Fruit fly (Drosophila melanogaster): ENCODE data around the gene CG7579.

Gene CG7579

dm6 chr3L:15672800-15673199 lies 10.4 kb downstream of the CG7579 start:
- TF ChIP-seq CG8478 (optimal IDR thresholded peaks at IDR 0.05): no peak
- TF ChIP-seq usp (GFP tag; optimal IDR thresholded peaks at IDR 0.05): no peak

dm6 chr3L:15670455-15670854 lies 12.8 kb downstream of the CG7579 start:
- TF ChIP-seq Dll (optimal IDR thresholded peaks at IDR 0.05): no peak
- TF ChIP-seq EcR (GFP tag; optimal IDR thresholded peaks at IDR 0.05): no peak
- no peak for TF ChIP-seq psq (optimal IDR thresholded peaks at IDR 0.05)
- TF ChIP-seq usp (GFP tag; optimal IDR thresholded peaks at IDR 0.05): no peak
- TF ChIP-seq pan (optimal IDR thresholded peaks at IDR 0.05): no peak
- no peak for TF ChIP-seq CG8478 (optimal IDR thresholded peaks at IDR 0.05)

DNA sequence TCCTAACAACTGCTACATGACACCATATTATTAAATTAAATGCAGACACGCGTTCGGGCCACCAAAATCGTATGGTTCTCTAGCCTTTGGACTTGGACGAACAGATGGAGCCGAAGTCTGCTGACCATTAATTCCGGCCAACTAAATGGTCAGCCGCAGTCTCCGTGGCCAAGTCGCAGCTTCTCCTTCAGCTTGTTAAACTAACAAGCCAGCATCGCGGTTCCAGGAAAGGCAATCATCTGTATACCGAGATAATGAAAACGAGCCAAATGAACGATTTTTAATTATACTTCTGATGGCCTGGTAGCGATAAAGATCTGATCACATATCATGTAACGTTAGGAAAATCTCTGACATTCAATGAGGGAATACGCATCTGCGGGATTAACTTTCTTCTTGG lies 13.3 kb downstream of the CG7579 start:
- TF ChIP-seq CG8478 (optimal IDR thresholded peaks at IDR 0.05) (no peak), psq (optimal IDR thresholded peaks at IDR 0.05) (no peak), EcR (GFP tag; optimal IDR thresholded peaks at IDR 0.05) (no peak), pan (optimal IDR thresholded peaks at IDR 0.05) (no peak), usp (GFP tag; optimal IDR thresholded peaks at IDR 0.05) (no peak), Dll (optimal IDR thresholded peaks at IDR 0.05) (no peak)

DNA sequence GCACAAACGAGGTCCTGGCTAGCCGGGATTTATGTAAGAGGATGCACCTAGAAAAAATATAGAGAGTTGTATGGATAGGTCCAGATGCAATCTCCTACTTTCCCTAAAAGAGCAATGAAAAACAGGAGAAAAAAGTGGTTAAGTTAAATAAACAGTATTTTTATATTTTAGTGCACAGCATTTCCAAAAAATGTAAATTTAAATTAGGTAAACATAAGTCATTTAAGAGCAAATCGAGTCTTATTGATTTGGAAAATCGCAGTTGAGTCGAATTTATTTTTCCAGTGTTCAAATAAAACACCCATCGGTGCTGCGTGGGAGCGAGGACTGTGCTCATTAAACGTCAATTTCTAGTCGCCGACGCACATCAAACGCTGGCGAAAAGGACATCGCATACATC lies 17.5 kb downstream of the CG7579 start:
- TF ChIP-seq psq (optimal IDR thresholded peaks at IDR 0.05) (no peak), pan (optimal IDR thresholded peaks at IDR 0.05) (no peak), CG8478 (optimal IDR thresholded peaks at IDR 0.05) (no peak), Dll (optimal IDR thresholded peaks at IDR 0.05) (no peak), usp (GFP tag; optimal IDR thresholded peaks at IDR 0.05) (no peak), EcR (GFP tag; optimal IDR thresholded peaks at IDR 0.05) (no peak)

DNA sequence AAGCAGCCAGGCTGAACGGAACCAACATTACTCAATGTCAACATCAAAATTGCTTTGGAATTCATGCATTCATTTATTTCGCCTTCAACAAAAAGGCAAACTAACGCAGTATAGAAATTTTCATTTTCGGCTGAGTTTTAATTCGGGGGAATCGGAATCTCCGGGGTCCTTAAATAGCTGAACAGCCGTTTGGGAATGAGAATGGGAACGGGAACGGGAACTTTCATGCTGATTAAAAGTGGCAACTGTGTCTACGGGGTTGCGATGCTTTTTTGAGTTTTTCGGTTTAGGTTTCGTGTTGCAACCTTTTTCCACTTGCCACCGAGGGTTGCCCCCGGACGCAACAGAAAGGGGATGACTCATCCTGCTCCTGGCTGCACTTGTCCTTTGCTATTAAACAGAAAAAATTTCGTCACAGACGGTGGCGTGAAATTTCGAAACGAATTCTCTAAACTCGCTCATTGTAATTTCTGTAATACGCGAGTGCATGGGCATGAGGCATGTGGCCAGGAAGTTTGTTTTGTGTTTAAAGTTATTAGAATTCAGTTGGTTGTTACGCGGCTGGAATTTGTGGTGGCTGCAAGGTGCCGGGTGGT lies 18.9 kb downstream of the CG7579 start:
- TF ChIP-seq Dll (optimal IDR thresholded peaks at IDR 0.05) (no peak), CG8478 (optimal IDR thresholded peaks at IDR 0.05) (no peak), EcR (GFP tag; optimal IDR thresholded peaks at IDR 0.05) (no peak), psq (optimal IDR thresholded peaks at IDR 0.05) (no peak), pan (optimal IDR thresholded peaks at IDR 0.05) (no peak), usp (GFP tag; optimal IDR thresholded peaks at IDR 0.05) (no peak)

dm6 chr3L:15662510-15662909 lies 20.7 kb downstream of the CG7579 start:
- TF ChIP-seq Dll (optimal IDR thresholded peaks at IDR 0.05) (no peak), psq (optimal IDR thresholded peaks at IDR 0.05) (no peak), usp (GFP tag; optimal IDR thresholded peaks at IDR 0.05) (no peak), EcR (GFP tag; optimal IDR thresholded peaks at IDR 0.05) (no peak), pan (optimal IDR thresholded peaks at IDR 0.05) (no peak)

DNA sequence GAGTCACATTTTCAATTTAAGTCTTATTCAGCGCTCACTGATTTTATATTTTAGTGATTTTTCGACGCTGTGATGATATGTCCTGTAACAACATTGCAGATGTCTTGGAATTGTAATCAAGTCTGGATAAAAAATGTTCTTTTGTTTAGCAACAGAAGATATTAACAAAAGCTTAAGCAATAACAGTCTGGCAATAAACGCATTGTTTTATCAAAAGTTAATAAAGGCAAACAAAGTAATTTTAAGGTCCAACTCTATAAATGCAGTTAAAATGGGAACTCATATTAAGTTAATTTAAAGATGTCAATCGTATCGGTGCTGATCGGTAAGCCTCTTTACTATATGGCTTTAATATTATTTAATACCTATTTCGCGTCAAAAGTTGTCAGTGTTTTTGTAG lies 21.7 kb downstream of the CG7579 start, which contains the start of gene CG43082:
TSS of gene CG43082 (plus strand) at position 301 of the 400 bp plus-strand sequence.
- no peak for TF ChIP-seq pan (optimal IDR thresholded peaks at IDR 0.05)
- no peak for TF ChIP-seq EcR (GFP tag; optimal IDR thresholded peaks at IDR 0.05)
- TF ChIP-seq Dll (optimal IDR thresholded peaks at IDR 0.05): no peak
- no peak for TF ChIP-seq CG8478 (optimal IDR thresholded peaks at IDR 0.05)
- TF ChIP-seq psq (optimal IDR thresholded peaks at IDR 0.05): no peak
- TF ChIP-seq usp (GFP tag; optimal IDR thresholded peaks at IDR 0.05): no peak

DNA sequence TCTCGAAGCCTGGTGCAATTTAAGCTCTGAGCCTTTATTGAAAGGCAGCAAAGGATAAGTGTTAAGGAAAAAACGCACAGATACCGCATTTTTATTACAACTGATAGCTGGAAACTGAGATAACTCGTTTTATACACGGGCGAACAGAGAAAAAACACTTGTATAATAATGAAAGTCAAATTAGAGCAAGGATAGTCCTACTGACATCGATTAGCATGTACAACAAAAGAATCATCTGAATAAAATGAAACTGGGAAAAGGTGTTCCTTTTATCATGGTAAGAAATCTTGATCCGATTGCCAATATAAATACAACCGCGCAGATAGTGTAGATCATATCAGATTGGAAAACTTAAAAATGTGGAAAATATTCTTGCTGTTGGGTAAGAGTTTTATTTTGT lies 22.3 kb downstream of the CG7579 start, which contains the start of the genes Eig71Ej and Eig71Ek:
TSS of gene Eig71Ej (minus strand) at position 101 of the 400 bp plus-strand sequence.
TSS of gene Eig71Ek (plus strand) at position 334 of the 400 bp plus-strand sequence.
- TF ChIP-seq CG8478 (optimal IDR thresholded peaks at IDR 0.05) (no peak), Dll (optimal IDR thresholded peaks at IDR 0.05) (no peak), pan (optimal IDR thresholded peaks at IDR 0.05) (no peak), psq (optimal IDR thresholded peaks at IDR 0.05) (no peak), usp (GFP tag; optimal IDR thresholded peaks at IDR 0.05) (no peak), EcR (GFP tag; optimal IDR thresholded peaks at IDR 0.05) (no peak)

dm6 chr3L:15659341-15659740 lies 23.9 kb downstream of the CG7579 start, which contains the start of the genes Eig71Eh and Eig71Ei:
Gene Eig71Eh, minus strand, starts transcription at chr3L:15659441.
Gene Eig71Ei, plus strand, starts transcription at chr3L:15659707.
- TF ChIP-seq EcR (GFP tag; optimal IDR thresholded peaks at IDR 0.05) (no peak), psq (optimal IDR thresholded peaks at IDR 0.05) (no peak), CG8478 (optimal IDR thresholded peaks at IDR 0.05) (no peak), pan (optimal IDR thresholded peaks at IDR 0.05) (no peak), usp (GFP tag; optimal IDR thresholded peaks at IDR 0.05) (no peak), Dll (optimal IDR thresholded peaks at IDR 0.05) (no peak)

DNA sequence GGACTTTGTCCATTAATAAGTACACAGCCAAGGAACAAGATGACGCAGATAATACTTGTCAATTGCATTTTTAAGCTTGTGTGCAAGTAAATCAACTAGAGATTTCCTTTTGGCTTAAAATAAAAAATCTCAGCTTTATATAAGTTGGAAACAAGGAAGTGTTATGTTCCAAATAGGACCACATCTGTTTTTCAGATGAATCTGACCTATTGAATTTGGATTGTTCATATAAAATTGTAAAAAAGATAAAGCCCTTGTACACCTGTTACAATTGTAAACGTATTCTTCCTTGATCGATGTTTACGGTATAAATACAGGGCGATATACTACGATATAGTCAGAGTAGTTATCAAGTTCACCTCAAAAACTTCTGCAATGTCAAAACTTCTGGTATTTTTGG lies 26.0 kb downstream of the CG7579 start, which contains the start of the genes Eig71Ef and Eig71Eg:
TSS of gene Eig71Ef (minus strand) at position 101 of the 400 bp plus-strand sequence.
TSS of gene Eig71Eg (plus strand) at position 339 of the 400 bp plus-strand sequence.
- TF ChIP-seq usp (GFP tag; optimal IDR thresholded peaks at IDR 0.05) (no peak), CG8478 (optimal IDR thresholded peaks at IDR 0.05) (no peak), pan (optimal IDR thresholded peaks at IDR 0.05) (no peak), EcR (GFP tag; optimal IDR thresholded peaks at IDR 0.05) (no peak), psq (optimal IDR thresholded peaks at IDR 0.05) (no peak), Dll (optimal IDR thresholded peaks at IDR 0.05) (no peak)

dm6 chr3L:15655910-15656309 lies 27.3 kb downstream of the CG7579 start, which contains the start of gene Eig71Ee:
Gene Eig71Ee, minus strand, starts transcription at chr3L:15656010.
- TF ChIP-seq CG8478 (optimal IDR thresholded peaks at IDR 0.05) (no peak), pan (optimal IDR thresholded peaks at IDR 0.05) (no peak), psq (optimal IDR thresholded peaks at IDR 0.05) (no peak), usp (GFP tag; optimal IDR thresholded peaks at IDR 0.05) (no peak)

DNA sequence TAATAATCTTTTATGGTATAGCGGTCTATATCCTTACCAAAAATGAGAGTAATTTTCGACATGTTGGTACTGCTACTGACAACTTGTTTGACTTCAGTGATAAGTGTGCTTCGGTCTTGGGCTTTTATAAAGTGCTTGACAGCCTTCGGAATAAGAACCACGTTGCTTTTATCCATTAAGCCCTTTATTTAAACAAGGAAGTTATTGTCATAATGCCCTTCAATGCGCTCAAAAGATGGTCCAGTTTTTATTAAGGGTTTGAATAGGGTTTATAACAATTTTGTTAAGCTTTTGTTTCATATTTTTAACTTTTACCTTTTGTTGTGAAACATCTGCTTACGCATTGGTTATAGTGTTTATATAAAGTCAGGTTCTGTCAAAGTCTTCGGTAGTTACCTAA lies 31.1 kb downstream of the CG7579 start, which contains the start of the genes Eig71Ec and Eig71Ed:
TSS of gene Eig71Ec (minus strand) at position 101 of the 400 bp plus-strand sequence.
TSS of gene Eig71Ed (plus strand) at position 384 of the 400 bp plus-strand sequence.
- TF ChIP-seq EcR (GFP tag; optimal IDR thresholded peaks at IDR 0.05) (no peak), usp (GFP tag; optimal IDR thresholded peaks at IDR 0.05) (no peak), CG8478 (optimal IDR thresholded peaks at IDR 0.05) (no peak), psq (optimal IDR thresholded peaks at IDR 0.05) (no peak), Dll (optimal IDR thresholded peaks at IDR 0.05) (no peak), pan (optimal IDR thresholded peaks at IDR 0.05) (no peak)

All from whole organism.